Worm (Caenorhabditis elegans) whole organism, L3 larva: Measurements from ENCODE around the gene fmil-1.
A peak's percentile ranks its signal among the peaks of the same experiment; 100 is the strongest.

ENCODE experiments used
- R02D3.7 ChIP-seq: fragments of 150-350 bp; optimal IDR thresholded peaks from 2 replicates; lab custom pipeline; 2014; ENCODE audit warnings: missing biosample characterization, missing genetic modification characterization
- ZK546.5 ChIP-seq: sonication (generic microtip); optimal IDR thresholded peaks from 2 replicates; lab custom pipeline; 2017; ENCODE audit warnings: missing biosample characterization, missing genetic modification characterization
- aly-2 ChIP-seq: fragments of 150-350 bp; optimal IDR thresholded peaks from 2 replicates; lab custom pipeline; 2014; ENCODE audit warnings: missing biosample characterization, missing genetic modification characterization
- ama-1 ChIP-seq: fragments of 150-350 bp; optimal IDR thresholded peaks from 2 replicates; lab custom pipeline; 2018
- ceh-16 ChIP-seq: sonication (generic microtip); optimal IDR thresholded peaks from 2 replicates; lab custom pipeline; 2017; ENCODE audit warnings: missing biosample characterization, missing genetic modification characterization
- ceh-28 ChIP-seq: fragments of 150-350 bp; optimal IDR thresholded peaks from 2 replicates; lab custom pipeline; 2014; ENCODE audit warnings: missing biosample characterization, missing genetic modification reagents, missing genetic modification characterization
- ceh-9 ChIP-seq: sonication (generic microtip); optimal IDR thresholded peaks from 2 replicates; lab custom pipeline; 2018; ENCODE audit warnings: missing biosample characterization, missing genetic modification characterization
- egl-27 ChIP-seq: sonication (generic microtip); optimal IDR thresholded peaks from 4 replicates; lab custom pipeline; 2017; ENCODE audit warnings: missing biosample characterization, missing genetic modification reagents, missing genetic modification characterization
- egl-5 ChIP-seq: fragments of 150-350 bp; optimal IDR thresholded peaks from 2 replicates; lab custom pipeline; 2017; ENCODE audit warnings: missing biosample characterization, missing genetic modification reagents, missing genetic modification characterization, inconsistent platforms
- elt-2 ChIP-seq: sonication (generic microtip); optimal IDR thresholded peaks from 2 replicates; lab custom pipeline; 2016; ENCODE audit warnings: missing genetic modification reagents, mild to moderate bottlenecking, missing genetic modification characterization, missing compliant biosample characterization
- eor-1 ChIP-seq, 2 experiments: fragments of 150-350 bp; optimal IDR thresholded peaks; 2 replicates each; lab custom pipeline; 2014 to 2018; ENCODE audit warnings: missing biosample characterization in 2 of 2, missing genetic modification characterization in 2 of 2
- fkh-10 ChIP-seq: sonication (generic microtip); optimal IDR thresholded peaks from 2 replicates; lab custom pipeline; 2017; ENCODE audit warnings: missing biosample characterization, missing genetic modification reagents, missing genetic modification characterization
- fos-1 ChIP-seq: fragments of 150-350 bp; optimal IDR thresholded peaks from 2 replicates; lab custom pipeline; 2014; ENCODE audit warnings: missing biosample characterization, missing genetic modification characterization
- jun-1 ChIP-seq: fragments of 150-350 bp; optimal IDR thresholded peaks from 2 replicates; lab custom pipeline; 2014; ENCODE audit warnings: missing biosample characterization, missing genetic modification reagents, missing genetic modification characterization
- mdl-1 ChIP-seq: fragments of 150-350 bp; optimal IDR thresholded peaks from 2 replicates; lab custom pipeline; 2014; ENCODE audit warnings: missing biosample characterization, missing genetic modification characterization
- nhr-23 ChIP-seq: fragments of 150-350 bp; optimal IDR thresholded peaks from 2 replicates; lab custom pipeline; 2014; ENCODE audit warnings: missing biosample characterization, missing genetic modification reagents, missing genetic modification characterization
- nhr-76 ChIP-seq: fragments of 150-350 bp; sonication (generic microtip); optimal IDR thresholded peaks from 5 replicates; lab custom pipeline; 2014; ENCODE audit warnings: missing biosample characterization, missing genetic modification characterization
- pha-4 ChIP-seq: fragments of 150-350 bp; optimal IDR thresholded peaks from 2 replicates; lab custom pipeline; 2014; ENCODE audit warnings: missing biosample characterization, missing genetic modification reagents, missing genetic modification characterization
- pqm-1 ChIP-seq: fragments of 150-350 bp; optimal IDR thresholded peaks from 2 replicates; lab custom pipeline; 2017; ENCODE audit warnings: missing biosample characterization, missing genetic modification characterization, inconsistent platforms
- sea-2 ChIP-seq: fragments of 150-350 bp; sonication (generic microtip); optimal IDR thresholded peaks from 4 replicates; lab custom pipeline; 2014; ENCODE audit warnings: missing biosample characterization, missing genetic modification reagents, missing genetic modification characterization
- skn-1 ChIP-seq: fragments of 150-350 bp; optimal IDR thresholded peaks from 2 replicates; lab custom pipeline; 2014; ENCODE audit warnings: missing biosample characterization, missing genetic modification characterization
- snpc-4 ChIP-seq: fragments of 150-350 bp; optimal IDR thresholded peaks from 2 replicates; lab custom pipeline; 2014; ENCODE audit warnings: missing biosample characterization, missing genetic modification characterization

Gene fmil-1

DNA sequence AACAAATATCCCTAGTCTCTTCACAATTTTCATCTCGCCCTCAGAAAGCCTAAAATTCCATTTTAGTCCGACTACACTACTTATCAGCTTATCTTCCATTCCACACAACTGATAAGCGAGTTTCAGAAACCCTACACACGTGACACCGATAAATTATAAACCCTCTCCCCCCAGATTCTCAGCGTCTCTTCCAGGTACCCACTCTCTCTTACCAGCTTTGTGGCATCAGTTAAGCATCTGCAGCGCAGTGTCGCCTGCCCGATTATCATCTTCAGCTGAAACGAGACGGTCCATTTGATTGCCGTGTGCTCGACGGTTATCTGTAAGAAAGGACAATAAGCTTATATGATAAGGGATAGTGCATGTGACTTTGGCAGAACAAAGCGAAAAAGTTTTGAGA lies 56.7 kb downstream of the fmil-1 start:
- TF ChIP-seq nhr-23: no peak
- no peak for TF ChIP-seq eor-1 (tag; optimal IDR thresholded peaks at IDR 0.05; lab: Kevin White, UChicago)
- no peak for TF ChIP-seq fos-1 (tag; lab: Kevin White, UChicago)
- no peak for TF ChIP-seq ceh-16 (tag; lab: Kevin White, UChicago)
- peak; percentile 90 for TF ChIP-seq jun-1 (tag; lab: Kevin White, UChicago)
- peak; percentile 99 for TF ChIP-seq pqm-1 (tag; lab: Kevin White, UChicago)
- TF ChIP-seq pha-4 (tag; lab: Kevin White, UChicago): peak; percentile 13
- peak; percentile 22 for TF ChIP-seq egl-27 (tag; lab: Kevin White, UChicago)
- TF ChIP-seq skn-1 (tag; lab: Kevin White, UChicago): peak; percentile 66
- TF ChIP-seq nhr-76 (tag; lab: Kevin White, UChicago): no peak
- no peak for TF ChIP-seq ZK546.5 (tag; lab: Kevin White, UChicago)
- TF ChIP-seq elt-2: peak; percentile 100
- TF ChIP-seq mdl-1: peak; percentile 43

DNA sequence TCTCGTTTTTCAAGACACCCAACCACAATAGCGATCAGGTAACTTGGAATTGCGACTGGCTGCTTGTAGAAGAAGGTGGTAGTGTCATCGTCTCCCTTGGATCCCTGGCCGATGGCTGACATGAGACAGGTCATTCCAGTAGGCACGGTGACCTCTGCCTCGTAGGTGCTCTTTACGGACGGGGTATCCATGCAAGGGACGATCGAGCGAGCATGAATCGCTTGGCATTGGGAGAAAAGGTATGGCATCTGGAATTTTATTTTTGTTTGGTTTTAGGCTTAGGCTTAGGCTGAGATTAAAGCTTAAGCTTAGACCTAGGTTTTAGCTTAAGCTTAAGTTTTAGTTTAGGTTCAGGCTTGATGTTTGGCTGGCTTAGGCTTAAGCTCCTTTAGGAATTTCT lies 57.5 kb downstream of the fmil-1 start:
- TF ChIP-seq skn-1 (tag; lab: Kevin White, UChicago) (no peak), fkh-10 (no peak), aly-2 (tag; lab: Kevin White, UChicago) (no peak), mdl-1 (no peak), ceh-28 (no peak), pha-4 (tag; lab: Kevin White, UChicago) (no peak), snpc-4 (tag; lab: Kevin White, UChicago) (no peak), ama-1 (lab: Kevin White, UChicago) (no peak), egl-5 (no peak), sea-2 (GFP tag; lab: Kevin White, UChicago) (no peak), R02D3.7 (tag; lab: Kevin White, UChicago) (no peak), jun-1 (tag; lab: Kevin White, UChicago) (no peak), pqm-1 (tag; lab: Kevin White, UChicago) (no peak), nhr-23 (no peak), ceh-9 (no peak)
